Worm (Caenorhabditis elegans) whole organism, midembryonic: ENCODE data around the gene T13G4.7.

Experiments
- T22C8.4 ChIP-seq: fragments of 200-800 bp; sonication (Bioruptor generic); IDR thresholded peaks from 2 replicates; pipeline ENCODE4 v1.3.6; 2022; ENCODE audit warnings: missing genetic modification characterization, missing compliant biosample characterization
- cog-1 ChIP-seq: sonication (generic microtip); optimal IDR thresholded peaks from 2 replicates; lab custom pipeline; 2016; ENCODE audit warnings: missing genetic modification characterization, missing compliant biosample characterization
- flt-1 ChIP-seq: fragments of 200-800 bp; sonication (Bioruptor generic); IDR thresholded peaks from 2 replicates; pipeline ENCODE4 v1.3.6; 2022; ENCODE audit warnings: missing genetic modification characterization, missing compliant biosample characterization
- klf-2 ChIP-seq: fragments of 200-800 bp; sonication (Bioruptor generic); conservative IDR thresholded peaks from 2 replicates; pipeline ENCODE4 v1.3.6; 2022; ENCODE audit warnings: missing genetic modification reagents, missing genetic modification characterization, missing compliant biosample characterization
- med-1 ChIP-seq: sonication (generic microtip); optimal IDR thresholded peaks from 2 replicates; lab custom pipeline; 2017; ENCODE audit warnings: missing genetic modification characterization, mild to moderate bottlenecking, missing compliant biosample characterization, antibody characterized with exemption, missing genetic modification reagents; ENCODE audit not compliant: insufficient read depth
- ref-1 ChIP-seq: fragments of 200-800 bp; sonication (Bioruptor generic); conservative IDR thresholded peaks from 2 replicates; pipeline ENCODE4 v1.3.6; 2022; ENCODE audit warnings: missing genetic modification reagents, missing genetic modification characterization, missing compliant biosample characterization
- ztf-23 ChIP-seq: fragments of 200-800 bp; sonication (Bioruptor generic); IDR thresholded peaks from 2 replicates; pipeline ENCODE4 v1.3.6; 2022; ENCODE audit warnings: missing genetic modification reagents, missing genetic modification characterization, missing compliant biosample characterization
- ztf-29 ChIP-seq: fragments of 200-800 bp; sonication (Bioruptor generic); IDR thresholded peaks from 2 replicates; pipeline ENCODE4 v1.3.6; 2022; ENCODE audit warnings: missing genetic modification reagents, missing genetic modification characterization, missing compliant biosample characterization

ce11 chrX:1213136-1213535, 7.2 kb upstream of the T13G4.7 start:
- TF ChIP-seq ref-1 (GFP tag; lab: Robert Waterston, UW) (no peak), ztf-23 (GFP tag; lab: Robert Waterston, UW) (no peak), flt-1 (GFP tag; lab: Robert Waterston, UW) (no peak), T22C8.4 (no peak), klf-2 (GFP tag; lab: Robert Waterston, UW) (no peak), med-1 (GFP tag; lab: Kevin White, UChicago) (no peak), ztf-29 (GFP tag; lab: Robert Waterston, UW) (no peak), cog-1 (tag; lab: Kevin White, UChicago) (no peak)
